Worm (Caenorhabditis elegans) whole organism, L4 larva: ENCODE results near the gene his-42.
"Not testable (repeated sequence)": the region's sequence is repeated elsewhere in the genome, so short reads cannot be mapped to it uniquely, and the experiment has no call there.

Source experiments
- F26F4.8 ChIP-seq: fragments of 200-800 bp; sonication (Bioruptor generic); conservative IDR thresholded peaks from 2 replicates; pipeline ENCODE4 v1.3.6; 2022; ENCODE audit warnings: missing genetic modification characterization, missing compliant biosample characterization
- F44E2.7 ChIP-seq: fragments of 200-800 bp; sonication (Bioruptor generic); IDR thresholded peaks from 2 replicates; pipeline ENCODE4 v2.1.2; 2022; ENCODE audit warnings: missing genetic modification characterization, missing compliant biosample characterization
- F49E8.2 ChIP-seq: sonication (generic microtip); optimal IDR thresholded peaks from 2 replicates; lab custom pipeline; 2016; ENCODE audit warnings: missing compliant biosample characterization, mild to moderate bottlenecking, missing genetic modification characterization, borderline replicate concordance
- T26A8.4 ChIP-seq: fragments of 200-800 bp; sonication (Bioruptor generic); IDR thresholded peaks from 2 replicates; pipeline ENCODE4 v1.3.6; 2022; ENCODE audit warnings: missing genetic modification characterization, missing compliant biosample characterization
- Y105C5A.15 ChIP-seq: fragments of 200-800 bp; sonication (Bioruptor generic); IDR thresholded peaks from 2 replicates; pipeline ENCODE4 v1.3.6; 2022; ENCODE audit warnings: missing genetic modification characterization, missing compliant biosample characterization
- Y5F2A.4 ChIP-seq: fragments of 200-800 bp; sonication (Bioruptor generic); optimal IDR thresholded peaks from 2 replicates; lab custom pipeline; 2018; ENCODE audit warnings: mild to moderate bottlenecking, missing genetic modification characterization, missing compliant biosample characterization
- Y75B8A.6 ChIP-seq: fragments of 200-800 bp; sonication (Bioruptor generic); IDR thresholded peaks from 2 replicates; pipeline ENCODE4 v1.3.6; 2022; ENCODE audit warnings: missing genetic modification reagents, missing genetic modification characterization, missing compliant biosample characterization
- aha-1 ChIP-seq: fragments of 150-350 bp; peaks from one replicate; lab custom pipeline; 2014; ENCODE audit warnings: missing biosample characterization, missing genetic modification characterization
- arid-1 ChIP-seq: fragments of 200-800 bp; sonication (Bioruptor generic); conservative IDR thresholded peaks from 2 replicates; pipeline ENCODE4 v1.3.6; 2022; ENCODE audit warnings: missing genetic modification reagents, missing genetic modification characterization, missing compliant biosample characterization
- ceh-28 ChIP-seq: fragments of 150-350 bp; optimal IDR thresholded peaks from 2 replicates; lab custom pipeline; 2014; ENCODE audit warnings: missing biosample characterization, missing genetic modification reagents, missing genetic modification characterization
- cey-2 ChIP-seq: sonication (generic microtip); optimal IDR thresholded peaks from 3 replicates; lab custom pipeline; 2017; ENCODE audit warnings: missing genetic modification characterization, mild to moderate bottlenecking, missing compliant biosample characterization, antibody characterized with exemption, borderline replicate concordance; ENCODE audit not compliant: insufficient read depth
- ctbp-1 ChIP-seq: fragments of 200-800 bp; sonication (Bioruptor generic); IDR thresholded peaks from 2 replicates; pipeline ENCODE4 v1.3.6; 2022; ENCODE audit warnings: missing genetic modification reagents, missing genetic modification characterization, missing compliant biosample characterization
- daf-12 ChIP-seq: fragments of 150-350 bp; optimal IDR thresholded peaks from 2 replicates; lab custom pipeline; 2014; ENCODE audit warnings: missing biosample characterization, missing genetic modification reagents, missing genetic modification characterization
- daf-16 ChIP-seq, 3 experiments: sonication (generic microtip); optimal IDR thresholded peaks; 2 replicates each; lab custom pipeline; 2016 to 2017; ENCODE audit warnings: missing genetic modification characterization in 3 of 3, missing genetic modification reagents in 3 of 3, mild to moderate bottlenecking in 2 of 3, missing compliant biosample characterization in 2 of 3, missing biosample characterization in 1 of 3, moderate library complexity in 1 of 3
- duxl-1 ChIP-seq: sonication (generic microtip); optimal IDR thresholded peaks from 2 replicates; lab custom pipeline; 2016; ENCODE audit warnings: mild to moderate bottlenecking, missing genetic modification characterization, moderate library complexity, missing compliant biosample characterization; ENCODE audit not compliant: poor library complexity
- dve-1 ChIP-seq: sonication (generic microtip); optimal IDR thresholded peaks from 2 replicates; lab custom pipeline; 2017; ENCODE audit warnings: antibody characterized with exemption, mild to moderate bottlenecking, missing genetic modification characterization, missing compliant biosample characterization; ENCODE audit not compliant: insufficient read depth
- fkh-10 ChIP-seq: fragments of 150-350 bp; optimal IDR thresholded peaks from 2 replicates; lab custom pipeline; 2014; ENCODE audit warnings: missing biosample characterization, missing genetic modification reagents, missing genetic modification characterization
- hif-1 ChIP-seq, 2 experiments: sonication (generic microtip); optimal IDR thresholded peaks; 2 replicates each; lab custom pipeline; 2016 to 2017; ENCODE audit warnings: missing compliant biosample characterization in 2 of 2, missing genetic modification characterization in 2 of 2, missing genetic modification reagents in 2 of 2, missing genotype in 2 of 2, mild to moderate bottlenecking in 1 of 2
- jun-1 ChIP-seq: fragments of 150-350 bp; optimal IDR thresholded peaks from 2 replicates; lab custom pipeline; 2014; ENCODE audit warnings: missing biosample characterization, missing genetic modification reagents, missing genetic modification characterization
- lin-1 ChIP-seq: fragments of 200-800 bp; sonication (Bioruptor generic); IDR thresholded peaks from 2 replicates; pipeline ENCODE4 v1.3.6; 2022; ENCODE audit warnings: missing genetic modification reagents, missing genetic modification characterization, missing compliant biosample characterization
- lin-13 ChIP-seq: fragments of 150-350 bp; optimal IDR thresholded peaks from 2 replicates; lab custom pipeline; 2014; ENCODE audit warnings: missing biosample characterization, missing genetic modification reagents, missing genetic modification characterization
- lin-29 ChIP-seq: fragments of 200-800 bp; sonication (Bioruptor generic); IDR thresholded peaks from 2 replicates; pipeline ENCODE4 v1.3.6; 2022; ENCODE audit warnings: missing genetic modification reagents, missing genetic modification characterization, missing compliant biosample characterization
- lin-38 ChIP-seq: fragments of 200-800 bp; sonication (Bioruptor generic); IDR thresholded peaks from 2 replicates; pipeline ENCODE4 v1.3.6; 2022; ENCODE audit warnings: missing genetic modification reagents, missing genetic modification characterization, missing compliant biosample characterization
- lir-3 ChIP-seq: sonication (generic microtip); optimal IDR thresholded peaks from 2 replicates; lab custom pipeline; 2016; ENCODE audit warnings: mild to moderate bottlenecking, missing genetic modification characterization, missing compliant biosample characterization
- lsy-2 ChIP-seq, 2 experiments: fragments of 150-350 bp in 1 of 2; sonication (generic microtip) in 1 of 2; optimal IDR thresholded peaks; 2 replicates each; lab custom pipeline; 2014 to 2017; ENCODE audit warnings: missing biosample characterization in 2 of 2, missing genetic modification characterization in 2 of 2
- madf-9 ChIP-seq: fragments of 200-800 bp; sonication (Bioruptor generic); conservative IDR thresholded peaks from 2 replicates; pipeline ENCODE4 v1.3.6; 2022; ENCODE audit warnings: missing genetic modification reagents, missing genetic modification characterization, missing compliant biosample characterization
- nhr-11 ChIP-seq: fragments of 150-350 bp; optimal IDR thresholded peaks from 2 replicates; lab custom pipeline; 2014; ENCODE audit warnings: missing biosample characterization, missing genetic modification characterization
- nhr-42 ChIP-seq: fragments of 200-800 bp; sonication (Bioruptor generic); IDR thresholded peaks from 2 replicates; pipeline ENCODE4 v1.3.6; 2022; ENCODE audit warnings: missing genetic modification characterization, missing compliant biosample characterization
- set-16 ChIP-seq: fragments of 200-800 bp; sonication (Bioruptor generic); IDR thresholded peaks from 2 replicates; pipeline ENCODE4 v1.3.6; 2022; ENCODE audit warnings: missing genetic modification reagents, missing genetic modification characterization, missing compliant biosample characterization
- skn-1 ChIP-seq: fragments of 150-350 bp; optimal IDR thresholded peaks from 2 replicates; lab custom pipeline; 2014; ENCODE audit warnings: missing biosample characterization, missing genetic modification characterization
- snpc-4 ChIP-seq: fragments of 150-350 bp; optimal IDR thresholded peaks from 2 replicates; lab custom pipeline; 2014; ENCODE audit warnings: missing biosample characterization, missing genetic modification characterization
- tag-97 ChIP-seq: fragments of 200-800 bp; sonication (Bioruptor generic); IDR thresholded peaks from 2 replicates; pipeline ENCODE4 v1.3.6; 2022; ENCODE audit warnings: missing genetic modification characterization, missing compliant biosample characterization
- tra-1 ChIP-seq: fragments of 200-800 bp; sonication (Bioruptor generic); IDR thresholded peaks from 2 replicates; pipeline ENCODE4 v1.3.6; 2022; ENCODE audit warnings: missing genetic modification reagents, missing genetic modification characterization, missing compliant biosample characterization
- unc-62 ChIP-seq, 3 experiments: fragments of 150-350 bp in 1 of 3; sonication (generic microtip); optimal IDR thresholded peaks in 2 of 3; peaks in 1 of 3; 1 replicate in 1 of 3; 2 replicates in 2 of 3; lab custom pipeline; 2014 to 2017; ENCODE audit warnings: missing biosample characterization in 3 of 3, missing genetic modification characterization in 3 of 3, missing genetic modification reagents in 3 of 3, missing genotype in 1 of 3
- zag-1 ChIP-seq: fragments of 150-350 bp; optimal IDR thresholded peaks from 2 replicates; lab custom pipeline; 2014; ENCODE audit warnings: missing biosample characterization, missing genetic modification characterization
- ztf-7 ChIP-seq: fragments of 150-350 bp; optimal IDR thresholded peaks from 2 replicates; lab custom pipeline; 2014; ENCODE audit warnings: missing biosample characterization, missing genetic modification characterization

Gene his-42

ce11 chrII:13841106-13841854 lies 12.8 kb upstream of the his-42 start, which contains the start of gene F08G2.7:
F08G2.7 (minus strand) TSS chrII:13841156.
- TF ChIP-seq unc-62 (GFP tag; optimal IDR thresholded peaks at IDR 0.05 in 1 of 2; lab: Kevin White, UChicago): peak in 1 of 2 experiments; percentile 45
- no peak for TF ChIP-seq unc-62 (tag; optimal IDR thresholded peaks at IDR 0.05; lab: Kevin White, UChicago)
- TF ChIP-seq Y105C5A.15 (GFP tag; lab: Robert Waterston, UW): no peak
- TF ChIP-seq, all 104 proteins: peak for 1

- TF ChIP-seq daf-12 (tag; lab: Kevin White, UChicago) (no peak), duxl-1 (tag; lab: Kevin White, UChicago) (no peak), set-16 (GFP tag; lab: Robert Waterston, UW) (peak; percentile 59; the same call in 1 of the 2 replicates), skn-1 (tag; lab: Kevin White, UChicago) (no peak), Y75B8A.6 (no peak), ceh-28 (tag; lab: Kevin White, UChicago) (peak; percentile 50), arid-1 (GFP tag; lab: Robert Waterston, UW) (no peak), lin-1 (GFP tag; lab: Robert Waterston, UW) (no peak)
Measured at ce11 chrII:13839454-13839853, 11.0 kb upstream of the his-42 start.

ce11 chrII:13838403-13838802 lies 9.9 kb upstream of the his-42 start:
- TF ChIP-seq ztf-7 (tag; lab: Kevin White, UChicago) (no peak), F44E2.7 (GFP tag; lab: Robert Waterston, UW) (peak; percentile 47; the same call in 1 of the 2 replicates), set-16 (GFP tag; lab: Robert Waterston, UW) (peak; percentile 79), tra-1 (GFP tag; lab: Robert Waterston, UW) (no peak), nhr-42 (GFP tag; lab: Robert Waterston, UW) (0 out of 2 replicates have a peak, but pooled peaks have one; percentile 28), lir-3 (no peak)

- TF ChIP-seq dve-1 (tag; lab: Kevin White, UChicago) (peak; percentile 42), ctbp-1 (GFP tag; lab: Robert Waterston, UW) (0 out of 2 replicates have a peak, but pooled peaks have one; percentile 16), daf-16 (tag; optimal IDR thresholded peaks at IDR 0.05; lab: Kevin White, UChicago) (peak; percentile 19), F49E8.2 (tag; lab: Kevin White, UChicago) (peak; percentile 29), lin-38 (GFP tag; lab: Robert Waterston, UW) (peak; percentile 50; the same call in 1 of the 2 replicates), T26A8.4 (0 out of 2 replicates have a peak, but pooled peaks have one; percentile 30), aha-1 (tag; lab: Kevin White, UChicago) (peak; percentile 4), lin-13 (GFP tag; lab: Kevin White, UChicago) (peak; percentile 28)
- TF ChIP-seq daf-16 (GFP tag; optimal IDR thresholded peaks at IDR 0.05; lab: Kevin White, UChicago): not testable (repeated sequence)
- TF ChIP-seq, all 104 proteins: peak for 8; not testable (repeated sequence) for 96
Measured at ce11 chrII:13835724-13836307, 7.3 kb upstream of the his-42 start, which contains the start of gene ins-37. ins-37 (minus strand) TSS chrII:13836107.

ce11 chrII:13834380-13835194 lies 6.1 kb upstream of the his-42 start:
- TF ChIP-seq snpc-4 (tag; lab: Kevin White, UChicago) (peak; percentile 99), nhr-11 (tag; lab: Kevin White, UChicago) (peak; percentile 87), Y5F2A.4 (GFP tag; lab: Kevin White, UChicago) (peak; percentile 37), cey-2 (tag; lab: Kevin White, UChicago) (no peak), jun-1 (tag; lab: Kevin White, UChicago) (peak; percentile 65), F26F4.8 (GFP tag; lab: Robert Waterston, UW) (peak; percentile 65; the same call in 1 of the 2 replicates), lir-3 (peak; percentile 67), lin-38 (GFP tag; lab: Robert Waterston, UW) (peak; percentile 92), madf-9 (GFP tag; lab: Robert Waterston, UW) (peak; percentile 89), skn-1 (tag; lab: Kevin White, UChicago) (no peak), zag-1 (tag; lab: Kevin White, UChicago) (no peak), lsy-2 (tag; optimal IDR thresholded peaks at IDR 0.05; lab: Kevin White, UChicago) (peak; percentile 38 to 93), hif-1 (tag; optimal IDR thresholded peaks at IDR 0.05; lab: Kevin White, UChicago) (peak; percentile 13 to 76), tag-97 (no peak), fkh-10 (GFP tag; lab: Kevin White, UChicago) (peak; percentile 77), lin-29 (peak; percentile 66; the same call in 1 of the 2 replicates), T26A8.4 (peak; percentile 87)
